Fruit fly (Drosophila melanogaster): ENCODE data around the gene Spn88Ea.

Gene Spn88Ea

DNA sequence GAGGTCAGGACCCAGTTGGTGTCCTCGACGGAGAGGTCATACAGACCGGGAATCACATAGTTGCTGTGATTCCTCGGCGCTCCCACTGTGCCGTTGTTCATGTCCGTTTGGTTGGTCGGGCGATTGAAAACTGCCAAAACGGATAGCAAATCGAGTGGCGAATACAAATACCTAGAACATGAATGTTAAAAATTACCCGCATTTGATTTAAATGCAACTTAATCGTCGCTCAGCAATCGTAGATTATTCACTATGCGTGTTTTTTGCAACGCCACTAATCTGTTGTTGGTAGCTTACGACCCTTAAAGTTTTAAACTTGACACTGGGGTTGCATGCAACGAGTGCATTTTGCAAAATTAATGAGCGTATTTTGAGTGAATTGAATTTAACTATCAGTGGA, 42.8 kb upstream of the Spn88Ea start, which contains the start of gene Amt:
Amt (minus strand) TSS at position 101 of the 400 bp plus-strand sequence.
- TF ChIP-seq brk (GFP tag; optimal IDR thresholded peaks at IDR 0.05) (no peak), fru (GFP tag; optimal IDR thresholded peaks at IDR 0.05) (no peak), dsf (GFP tag; optimal IDR thresholded peaks at IDR 0.05; ENCODE audit: borderline replicate concordance) (no peak), jim (GFP tag; optimal IDR thresholded peaks at IDR 0.05) (no peak), OdsH (GFP tag; optimal IDR thresholded peaks at IDR 0.05) (no peak), GATAd (GFP tag; optimal IDR thresholded peaks at IDR 0.05) (no peak), CG9705 (GFP tag; optimal IDR thresholded peaks at IDR 0.05) (no peak), Jra (GFP tag; optimal IDR thresholded peaks at IDR 0.05) (no peak), Rel (GFP tag; optimal IDR thresholded peaks at IDR 0.05) (no peak), Rel (tag; optimal IDR thresholded peaks at IDR 0.05) (no peak), Hr78 (GFP tag; optimal IDR thresholded peaks at IDR 0.05) (no peak), Sp1 (GFP tag; optimal IDR thresholded peaks at IDR 0.05) (no peak), psq (GFP tag; optimal IDR thresholded peaks at IDR 0.05) (no peak), dl (GFP tag; optimal IDR thresholded peaks at IDR 0.05; ENCODE audit: insufficient read depth in 1 of 2, partially characterized antibody in 2 of 2) (no peak)

dm6 chr3R:15246601-15247000, 40.4 kb upstream of the Spn88Ea start:
- no peak for TF ChIP-seq dsf (GFP tag; optimal IDR thresholded peaks at IDR 0.05; ENCODE audit: borderline replicate concordance)
- TF ChIP-seq h (GFP tag; optimal IDR thresholded peaks at IDR 0.05) = peak; percentile 7
- TF ChIP-seq sv (GFP tag; optimal IDR thresholded peaks at IDR 0.05) = no peak
- no peak for TF ChIP-seq Rel (GFP tag; optimal IDR thresholded peaks at IDR 0.05)
- TF ChIP-seq Rel (tag; optimal IDR thresholded peaks at IDR 0.05) = peak; percentile 98
- TF ChIP-seq Sp1 (GFP tag; optimal IDR thresholded peaks at IDR 0.05) = peak; percentile 8
- peak in 1 of 2 experiments; percentile 22 for TF ChIP-seq foxo (GFP tag; optimal IDR thresholded peaks at IDR 0.05)
- TF ChIP-seq Jra (GFP tag; optimal IDR thresholded peaks at IDR 0.05) = peak; percentile 9
- TF ChIP-seq br (GFP tag; optimal IDR thresholded peaks at IDR 0.05) = peak; percentile 4
- TF ChIP-seq Dif (GFP tag; optimal IDR thresholded peaks at IDR 0.05; ENCODE audit: partially characterized antibody) = no peak
- no peak for TF ChIP-seq Abd-B (GFP tag; optimal IDR thresholded peaks at IDR 0.05)

DNA sequence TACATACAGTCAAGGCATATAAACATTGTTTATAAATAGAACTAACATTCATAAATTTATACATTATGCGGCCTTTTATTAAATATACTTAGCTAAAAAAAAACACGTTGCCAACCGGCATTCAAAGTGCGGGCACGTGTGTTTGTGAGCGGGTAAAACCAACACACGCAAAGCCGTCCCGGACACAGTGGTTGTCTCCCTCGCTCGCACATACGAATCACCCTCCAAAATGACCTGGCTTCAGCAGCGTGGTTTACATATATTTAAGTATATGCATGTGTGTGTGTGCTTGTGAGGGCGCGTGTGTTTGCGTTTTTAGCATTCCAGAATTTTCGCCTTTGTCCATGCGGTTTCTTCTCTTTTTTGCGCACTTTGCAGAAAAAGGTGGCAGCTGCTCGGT, 37.2 kb upstream of the Spn88Ea start:
- TF ChIP-seq dsf (GFP tag; optimal IDR thresholded peaks at IDR 0.05; ENCODE audit: borderline replicate concordance) (no peak), jim (GFP tag; optimal IDR thresholded peaks at IDR 0.05) (no peak), N (GFP tag; optimal IDR thresholded peaks at IDR 0.05) (peak; percentile 69), Jra (GFP tag; optimal IDR thresholded peaks at IDR 0.05) (peak; percentile 33), Hnf4 (GFP tag; optimal IDR thresholded peaks at IDR 0.05) (no peak), Hr78 (GFP tag; optimal IDR thresholded peaks at IDR 0.05) (peak; percentile 29), Hr83 (GFP tag; optimal IDR thresholded peaks at IDR 0.05; ENCODE audit: poor library complexity, severe bottlenecking) (no peak), sage (GFP tag; optimal IDR thresholded peaks at IDR 0.05) (peak; percentile 60), Mio (GFP tag; optimal IDR thresholded peaks at IDR 0.05) (no peak), Dif (GFP tag; optimal IDR thresholded peaks at IDR 0.05; ENCODE audit: partially characterized antibody) (peak; percentile 48), woc (GFP tag; optimal IDR thresholded peaks at IDR 0.05) (no peak), brk (GFP tag; optimal IDR thresholded peaks at IDR 0.05) (peak; percentile 34), rgr (GFP tag; optimal IDR thresholded peaks at IDR 0.05) (peak; percentile 13), fru (GFP tag; optimal IDR thresholded peaks at IDR 0.05) (peak; percentile 0), CG32264 (GFP tag; optimal IDR thresholded peaks at IDR 0.05) (peak; percentile 30), Rel (GFP tag; optimal IDR thresholded peaks at IDR 0.05) (peak; percentile 9), Rel (tag; optimal IDR thresholded peaks at IDR 0.05) (peak; percentile 34), usp (GFP tag; optimal IDR thresholded peaks at IDR 0.05) (no peak), HLH106 (tag; optimal IDR thresholded peaks at IDR 0.05) (no peak), Abd-B (GFP tag; optimal IDR thresholded peaks at IDR 0.05) (no peak), lola (GFP tag; optimal IDR thresholded peaks at IDR 0.05) (no peak), Myc (optimal IDR thresholded peaks at IDR 0.05) (peak; percentile 56), CrebA (GFP tag; optimal IDR thresholded peaks at IDR 0.05; ENCODE audit: borderline replicate concordance) (no peak), CG9705 (GFP tag; optimal IDR thresholded peaks at IDR 0.05) (no peak), psq (GFP tag; optimal IDR thresholded peaks at IDR 0.05) (no peak), Dfd (GFP tag; optimal IDR thresholded peaks at IDR 0.05) (no peak), br (GFP tag; optimal IDR thresholded peaks at IDR 0.05) (no peak), ey (GFP tag; optimal IDR thresholded peaks at IDR 0.05) (peak; percentile 4), pan (optimal IDR thresholded peaks at IDR 0.05) (no peak), Vsx2 (GFP tag; optimal IDR thresholded peaks at IDR 0.05; ENCODE audit: partially characterized antibody) (no peak), h (GFP tag; optimal IDR thresholded peaks at IDR 0.05) (peak; percentile 63), OdsH (GFP tag; optimal IDR thresholded peaks at IDR 0.05) (no peak)
